Fruit fly (Drosophila melanogaster): ENCODE results near the gene Hsp60D.

Hsp60D gene

dm6 chr2L:13460911-13461866 lies 11.9 kb upstream of the Hsp60D start, which contains the start of gene CG46308 (continued):
- TF ChIP-seq CG13424 (tag; optimal IDR thresholded peaks at IDR 0.05) (peak; percentile 44), sens (GFP tag) (peak; percentile 60), chinmo (GFP tag; IDR thresholded peaks at IDR 0.05; ENCODE audit: partially characterized antibody) (0 out of 4 replicates have a peak, but pooled peaks have one; percentile 20), CG9932 (GFP tag; IDR thresholded peaks at IDR 0.05) (peak; percentile 29; the same call in 1 of the 2 replicates), maf-S (GFP tag; optimal IDR thresholded peaks at IDR 0.05) (peak; percentile 8), jumu (GFP tag; optimal IDR thresholded peaks at IDR 0.05) (peak; percentile 4), Fer1 (GFP tag; optimal IDR thresholded peaks at IDR 0.05) (peak; percentile 62), dysf (GFP tag; IDR thresholded peaks at IDR 0.05) (peak; percentile 27; the same call in 1 of the 3 replicates), CG31224 (GFP tag; IDR thresholded peaks at IDR 0.05) (peak; percentile 9; the same call in 1 of the 2 replicates), Antp (GFP tag; optimal IDR thresholded peaks at IDR 0.05) (peak; percentile 11), bcd (GFP tag; optimal IDR thresholded peaks at IDR 0.05) (peak; percentile 25), crp (GFP tag; optimal IDR thresholded peaks at IDR 0.05) (peak in 1 of 2 experiments; percentile 56), CG30403 (GFP tag; optimal IDR thresholded peaks at IDR 0.05) (peak; percentile 30), Hand (GFP tag; optimal IDR thresholded peaks at IDR 0.05) (peak; percentile 47), NfI (GFP tag; optimal IDR thresholded peaks at IDR 0.05) (peak; percentile 9), CoRest (tag; optimal IDR thresholded peaks at IDR 0.05) (peak; percentile 38), CG16815 (GFP tag; optimal IDR thresholded peaks at IDR 0.05) (peak; percentile 14), Hr51 (GFP tag; optimal IDR thresholded peaks at IDR 0.05) (peak in 1 of 2 experiments; percentile 58), Dll (GFP tag; IDR thresholded peaks at IDR 0.05; ENCODE audit: partially characterized antibody) (no peak), cwo (GFP tag; optimal IDR thresholded peaks at IDR 0.05) (peak; percentile 38), Hr3 (GFP tag; optimal IDR thresholded peaks at IDR 0.05) (peak; percentile 11), CG15011 (GFP tag; optimal IDR thresholded peaks at IDR 0.05) (peak; percentile 17), repo (GFP tag; optimal IDR thresholded peaks at IDR 0.05) (no peak), Meics (GFP tag; optimal IDR thresholded peaks at IDR 0.05) (peak; percentile 62), seq (GFP tag; IDR thresholded peaks at IDR 0.05) (no peak), CG6765 (GFP tag; optimal IDR thresholded peaks at IDR 0.05) (no peak)

dm6 chr2L:13458991-13459731 lies 9.9 kb upstream of the Hsp60D start, which contains the start of gene CG42810:
Gene CG42810 (plus strand): TSS chr2L:13459681.
- TF ChIP-seq pita (GFP tag; optimal IDR thresholded peaks at IDR 0.05) (no peak), Med (GFP tag) (peak; percentile 14), CG12219 (GFP tag; optimal IDR thresholded peaks at IDR 0.05) (no peak), psq (GFP tag; optimal IDR thresholded peaks at IDR 0.05) (no peak), CG10565 (GFP tag; optimal IDR thresholded peaks at IDR 0.05) (no peak), HLH4C (GFP tag; IDR thresholded peaks at IDR 0.05; ENCODE audit: partially characterized antibody) (no peak), scrt (GFP tag; optimal IDR thresholded peaks at IDR 0.05) (peak; percentile 85), org-1 (GFP tag; optimal IDR thresholded peaks at IDR 0.05) (no peak), ftz-f1 (GFP tag; optimal IDR thresholded peaks at IDR 0.05) (peak; percentile 90), Rfx (GFP tag; IDR thresholded peaks at IDR 0.05) (no peak), ham (GFP tag; IDR thresholded peaks at IDR 0.05) (no peak), sob (GFP tag; IDR thresholded peaks at IDR 0.05) (no peak), jumu (GFP tag; optimal IDR thresholded peaks at IDR 0.05) (no peak), Bgb (GFP tag; IDR thresholded peaks at IDR 0.05; ENCODE audit: partially characterized antibody) (no peak), CG11504 (tag; optimal IDR thresholded peaks at IDR 0.05) (peak; percentile 2), Ets97D (GFP tag; optimal IDR thresholded peaks at IDR 0.05) (no peak), tap (tag; optimal IDR thresholded peaks at IDR 0.05) (no peak), C15 (GFP tag; IDR thresholded peaks at IDR 0.05) (no peak), CG7928 (GFP tag; optimal IDR thresholded peaks at IDR 0.05) (no peak), CG18262 (tag; optimal IDR thresholded peaks at IDR 0.05) (no peak), so (GFP tag; IDR thresholded peaks at IDR 0.05) (0 out of 3 replicates have a peak, but pooled peaks have one; percentile 58), CkIIα-i1 (GFP tag; IDR thresholded peaks at IDR 0.05) (no peak)
